Fruit fly (Drosophila melanogaster) whole organism, embryonic: ENCODE data around the gene MED14.
A peak's percentile ranks its signal among the peaks of the same experiment; 100 is the strongest.

ENCODE experiments used
- Bdp1 ChIP-seq: fragments of 200-800 bp; sonication (Bioruptor generic); optimal IDR thresholded peaks from 3 replicates; lab custom pipeline; 2016; ENCODE audit warnings: missing biosample characterization, missing genetic modification characterization
- CG10267 ChIP-seq: fragments of 200-800 bp; sonication (Bioruptor generic); optimal IDR thresholded peaks from 2 replicates; lab custom pipeline; 2018; ENCODE audit warnings: missing biosample characterization, mild to moderate bottlenecking, missing genetic modification characterization, moderate library complexity
- CG10654 ChIP-seq: fragments of 200-800 bp; sonication (Bioruptor generic); optimal IDR thresholded peaks from 2 replicates; lab custom pipeline; 2016; ENCODE audit warnings: missing biosample characterization, missing genetic modification characterization
- CG11696 ChIP-seq: fragments of 200-800 bp; sonication (Bioruptor generic); IDR thresholded peaks from 2 replicates; pipeline ENCODE4 v1.3.6; 2022; ENCODE audit warnings: missing biosample characterization, missing genetic modification characterization
- CG12769 ChIP-seq: fragments of 200-800 bp; sonication (Bioruptor generic); optimal IDR thresholded peaks from 2 replicates; lab custom pipeline; 2019; ENCODE audit warnings: missing biosample characterization, mild to moderate bottlenecking, missing genetic modification characterization, moderate library complexity
- CG14965 ChIP-seq: fragments of 200-800 bp; sonication (Bioruptor generic); optimal IDR thresholded peaks from 2 replicates; lab custom pipeline; 2016; ENCODE audit warnings: missing biosample characterization, missing genetic modification characterization, borderline replicate concordance
- CG15514 ChIP-seq: fragments of 200-800 bp; sonication (Bioruptor generic); optimal IDR thresholded peaks from 3 replicates; lab custom pipeline; 2017; ENCODE audit warnings: missing biosample characterization, missing genetic modification characterization, mild to moderate bottlenecking, moderate library complexity, missing genetic modification reagents
- CG17361 ChIP-seq: fragments of 200-800 bp; sonication (Bioruptor generic); IDR thresholded peaks from 3 replicates; pipeline ENCODE4 v1.3.6; 2022; ENCODE audit warnings: missing biosample characterization, missing genetic modification characterization
- CG18011 ChIP-seq: fragments of 200-800 bp; sonication (Bioruptor generic); optimal IDR thresholded peaks from 2 replicates; lab custom pipeline; 2017; ENCODE audit warnings: missing biosample characterization, missing genetic modification characterization, mild to moderate bottlenecking, moderate library complexity, missing genotype
- CG18262 ChIP-seq: fragments of 200-800 bp; optimal IDR thresholded peaks from 3 replicates; lab custom pipeline; 2019; ENCODE audit warnings: missing biosample characterization, mild to moderate bottlenecking, missing genetic modification characterization, moderate library complexity
- CG31224 ChIP-seq: fragments of 200-800 bp; sonication (Bioruptor generic); IDR thresholded peaks from 2 replicates; pipeline ENCODE4 v1.3.6; 2022; ENCODE audit warnings: missing biosample characterization, missing genetic modification characterization
- CG3163 ChIP-seq: fragments of 200-800 bp; sonication (Bioruptor generic); optimal IDR thresholded peaks from 3 replicates; lab custom pipeline; 2016; ENCODE audit warnings: missing biosample characterization, missing genetic modification characterization
- CG43689 ChIP-seq: fragments of 200-800 bp; sonication (Bioruptor generic); IDR thresholded peaks from 2 replicates; pipeline ENCODE4 v1.3.6; 2022; ENCODE audit warnings: missing biosample characterization, missing genetic modification characterization
- CG6254 ChIP-seq: fragments of 200-800 bp; sonication (Bioruptor generic); optimal IDR thresholded peaks from 3 replicates; lab custom pipeline; 2017; ENCODE audit warnings: mild to moderate bottlenecking, missing biosample characterization, missing genetic modification reagents, missing genetic modification characterization
- CG9437 ChIP-seq: fragments of 200-800 bp; sonication (Bioruptor generic); optimal IDR thresholded peaks from 2 replicates; lab custom pipeline; 2018; ENCODE audit warnings: missing biosample characterization, mild to moderate bottlenecking, missing genetic modification characterization
- Dfd ChIP-seq, 2 experiments: fragments of >200 bp; optimal IDR thresholded peaks; 2 replicates each; lab custom pipeline; 2017; ENCODE audit warnings: missing biosample characterization in 2 of 2, missing genetic modification characterization in 2 of 2
- Dll ChIP-seq: fragments of 200-800 bp; sonication (Bioruptor generic); IDR thresholded peaks from 4 replicates; pipeline ENCODE4 v1.3.6; 2022; ENCODE audit warnings: missing biosample characterization, missing genetic modification characterization; ENCODE audit not compliant: partially characterized antibody
- E2f2 ChIP-seq: fragments of 200-800 bp; sonication (Bioruptor generic); IDR thresholded peaks from 2 replicates; pipeline ENCODE4 v1.3.6; 2022; ENCODE audit warnings: missing biosample characterization, missing genetic modification characterization
- H15 ChIP-seq: fragments of 200-800 bp; sonication (Bioruptor generic); IDR thresholded peaks from 3 replicates; pipeline ENCODE4 v1.3.6; 2022; ENCODE audit warnings: missing biosample characterization, missing genetic modification characterization
- Hmx ChIP-seq: fragments of 200-800 bp; sonication (Bioruptor generic); optimal IDR thresholded peaks from 2 replicates; lab custom pipeline; 2016; ENCODE audit warnings: missing biosample characterization, missing genetic modification characterization
- Hr39 ChIP-seq: fragments of >200 bp; optimal IDR thresholded peaks from 2 replicates; lab custom pipeline; 2017
- Max ChIP-seq: fragments of 200-800 bp; sonication (Bioruptor generic); optimal IDR thresholded peaks from 2 replicates; lab custom pipeline; 2016; ENCODE audit warnings: missing biosample characterization, mild to moderate bottlenecking, missing genetic modification characterization
- Oaz ChIP-seq: fragments of 200-800 bp; sonication (Bioruptor generic); IDR thresholded peaks from 2 replicates; pipeline ENCODE4 v1.3.6; 2022; ENCODE audit warnings: missing biosample characterization, missing genetic modification characterization
- Opbp ChIP-seq: fragments of 200-800 bp; sonication (Bioruptor generic); IDR thresholded peaks from 3 replicates; pipeline ENCODE4 v1.3.6; 2022; ENCODE audit warnings: missing biosample characterization, missing genetic modification characterization; ENCODE audit not compliant: partially characterized antibody
- Taf1 ChIP-seq: fragments of 200-800 bp; sonication (Bioruptor generic); IDR thresholded peaks from 2 replicates; pipeline ENCODE4 v1.3.6; 2022; ENCODE audit warnings: missing biosample characterization, missing genetic modification characterization
- YL-1 ChIP-seq: fragments of 200-800 bp; sonication (Bioruptor generic); optimal IDR thresholded peaks from 3 replicates; lab custom pipeline; 2017; ENCODE audit warnings: missing biosample characterization, mild to moderate bottlenecking, missing genetic modification characterization
- az2 ChIP-seq: fragments of 200-800 bp; sonication (Bioruptor generic); optimal IDR thresholded peaks from 3 replicates; lab custom pipeline; 2016; ENCODE audit warnings: missing biosample characterization, missing genetic modification characterization
- bcd ChIP-seq: fragments of 200-800 bp; sonication (Bioruptor generic); optimal IDR thresholded peaks from 2 replicates; lab custom pipeline; 2017; ENCODE audit warnings: missing biosample characterization, mild to moderate bottlenecking, missing genetic modification characterization
- chinmo ChIP-seq: fragments of 200-800 bp; sonication (Bioruptor generic); IDR thresholded peaks from 4 replicates; pipeline ENCODE4 v1.3.6; 2022; ENCODE audit warnings: missing biosample characterization, missing genetic modification characterization; ENCODE audit not compliant: partially characterized antibody
- dati ChIP-seq: fragments of 200-800 bp; sonication (Bioruptor generic); IDR thresholded peaks from 2 replicates; pipeline ENCODE4 v1.3.6; 2022; ENCODE audit warnings: missing biosample characterization, missing genetic modification characterization
- dimm ChIP-seq: fragments of 200-800 bp; sonication (Bioruptor generic); IDR thresholded peaks from 2 replicates; pipeline ENCODE4 v1.3.6; 2022; ENCODE audit warnings: missing biosample characterization, missing genetic modification characterization
- dmrt99B ChIP-seq: fragments of 200-800 bp; sonication (Bioruptor generic); optimal IDR thresholded peaks from 2 replicates; lab custom pipeline; 2018; ENCODE audit warnings: missing biosample characterization, mild to moderate bottlenecking, missing genetic modification characterization, moderate library complexity
- fd64A ChIP-seq: fragments of 200-800 bp; sonication (Bioruptor generic); optimal IDR thresholded peaks from 3 replicates; lab custom pipeline; 2018; ENCODE audit warnings: missing biosample characterization, mild to moderate bottlenecking, missing genetic modification characterization
- fd96Cb ChIP-seq: fragments of 200-800 bp; sonication (Bioruptor generic); optimal IDR thresholded peaks from 2 replicates; lab custom pipeline; 2018; ENCODE audit warnings: missing biosample characterization, mild to moderate bottlenecking, missing genetic modification characterization, moderate library complexity
- gcm2 ChIP-seq: fragments of 200-800 bp; sonication (Bioruptor generic); optimal IDR thresholded peaks from 2 replicates; lab custom pipeline; 2016; ENCODE audit warnings: missing biosample characterization, missing genetic modification characterization
- gsb-n ChIP-seq: fragments of 200-800 bp; sonication (Bioruptor generic); optimal IDR thresholded peaks from 3 replicates; lab custom pipeline; 2018; ENCODE audit warnings: missing biosample characterization, mild to moderate bottlenecking, missing genetic modification characterization
- ham ChIP-seq: fragments of 200-800 bp; sonication (Bioruptor generic); IDR thresholded peaks from 2 replicates; pipeline ENCODE4 v1.3.6; 2022; ENCODE audit warnings: missing biosample characterization, missing genetic modification characterization
- ind ChIP-seq: fragments of 200-800 bp; sonication (Bioruptor generic); optimal IDR thresholded peaks from 3 replicates; lab custom pipeline; 2016; ENCODE audit warnings: missing biosample characterization, missing genetic modification characterization
- inv ChIP-seq: fragments of 200-800 bp; sonication (Bioruptor generic); IDR thresholded peaks from 2 replicates; pipeline ENCODE4 v1.3.6; 2022; ENCODE audit warnings: missing biosample characterization, missing genetic modification characterization; ENCODE audit not compliant: partially characterized antibody
- ken ChIP-seq: fragments of 200-800 bp; sonication (Bioruptor generic); IDR thresholded peaks from 3 replicates; pipeline ENCODE4 v1.3.6; 2022; ENCODE audit warnings: missing biosample characterization, missing genetic modification characterization
- lab ChIP-seq: fragments of 200-800 bp; sonication (Bioruptor generic); optimal IDR thresholded peaks from 3 replicates; lab custom pipeline; 2017; ENCODE audit warnings: missing biosample characterization, missing genetic modification characterization, mild to moderate bottlenecking, moderate library complexity, missing genetic modification reagents
- lmd ChIP-seq: fragments of 200-800 bp; sonication (Bioruptor generic); IDR thresholded peaks from 2 replicates; pipeline ENCODE4 v1.3.6; 2022; ENCODE audit warnings: missing biosample characterization, missing genetic modification characterization
- mld ChIP-seq: fragments of 200-800 bp; sonication (Bioruptor generic); IDR thresholded peaks from 3 replicates; pipeline ENCODE4 v1.3.6; 2022; ENCODE audit warnings: missing biosample characterization, missing genetic modification characterization; ENCODE audit not compliant: partially characterized antibody
- nau ChIP-seq: fragments of 200-800 bp; sonication (Bioruptor generic); optimal IDR thresholded peaks from 3 replicates; lab custom pipeline; 2017; ENCODE audit warnings: missing biosample characterization, mild to moderate bottlenecking, missing genetic modification characterization, missing genetic modification reagents
- nom ChIP-seq: fragments of 200-800 bp; sonication (Bioruptor generic); optimal IDR thresholded peaks from 2 replicates; lab custom pipeline; 2017; ENCODE audit warnings: missing biosample characterization, missing genetic modification characterization, mild to moderate bottlenecking, moderate library complexity, missing genetic modification reagents
- peb ChIP-seq: fragments of 200-800 bp; sonication (Bioruptor generic); IDR thresholded peaks from 2 replicates; pipeline ENCODE4 v1.3.6; 2022; ENCODE audit warnings: missing biosample characterization, missing genetic modification characterization
- ranshi ChIP-seq: fragments of 200-800 bp; sonication (Bioruptor generic); IDR thresholded peaks from 2 replicates; pipeline ENCODE4 v1.3.6; 2022; ENCODE audit warnings: missing biosample characterization, missing genetic modification characterization
- schlank ChIP-seq: fragments of 200-800 bp; sonication (Bioruptor generic); optimal IDR thresholded peaks from 2 replicates; lab custom pipeline; 2018; ENCODE audit warnings: missing biosample characterization, mild to moderate bottlenecking, missing genetic modification characterization
- sim ChIP-seq: fragments of 200-800 bp; sonication (Bioruptor generic); IDR thresholded peaks from 2 replicates; pipeline ENCODE4 v1.3.6; 2022; ENCODE audit warnings: missing biosample characterization, missing genetic modification characterization
- tin ChIP-seq: fragments of 200-800 bp; sonication (Bioruptor generic); optimal IDR thresholded peaks from 3 replicates; lab custom pipeline; 2016; ENCODE audit warnings: missing biosample characterization, missing genetic modification characterization
- wdn ChIP-seq: fragments of 200-800 bp; sonication (Bioruptor generic); IDR thresholded peaks from 2 replicates; pipeline ENCODE4 v1.3.6; 2022; ENCODE audit warnings: missing biosample characterization, missing genetic modification characterization
- zfh2 ChIP-seq: fragments of 200-800 bp; sonication (Bioruptor generic); optimal IDR thresholded peaks from 2 replicates; lab custom pipeline; 2016; ENCODE audit warnings: missing biosample characterization, missing genetic modification characterization

MED14 gene

DNA sequence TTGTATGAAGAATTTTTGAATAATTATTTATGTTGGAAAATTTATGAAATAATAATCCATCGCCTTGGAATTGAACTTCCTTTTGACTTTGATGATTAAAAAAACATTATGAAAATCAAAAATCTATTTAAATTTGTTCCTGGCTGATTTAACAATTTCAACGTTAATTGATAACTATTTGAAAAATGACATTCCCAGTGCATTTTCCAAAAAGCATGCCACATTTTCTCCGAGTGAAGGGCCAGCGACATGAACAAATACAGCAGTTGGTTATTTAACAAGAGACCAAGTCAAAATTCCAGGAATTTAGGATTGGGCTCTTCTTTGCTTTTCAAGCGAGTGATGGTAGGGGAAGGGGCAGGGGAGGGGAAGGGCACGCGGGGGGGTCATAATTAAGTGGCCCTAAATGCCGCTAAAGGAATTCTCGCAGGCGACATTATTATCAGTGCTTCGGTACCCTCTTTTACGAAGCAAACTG is 29.4 kb downstream of the MED14 start (continued):
- TF ChIP-seq CG9437 (GFP tag; lab: Kevin White, UChicago) (peak; percentile 25), Hmx (no peak), CG10654 (GFP tag; lab: Kevin White, UChicago) (peak; percentile 25), CG10267 (peak; percentile 78), CG18011 (no peak), dimm (no peak), sim (GFP tag; lab: Robert Waterston, UW) (no peak), nau (GFP tag; lab: Kevin White, UChicago) (no peak), nom (GFP tag; lab: Kevin White, UChicago) (peak; percentile 70), schlank (tag; lab: Kevin White, UChicago) (no peak), CG14965 (no peak), Hr39 (lab: Kevin White, UChicago) (no peak), Bdp1 (GFP tag; lab: Kevin White, UChicago) (no peak), ken (no peak), dati (GFP tag; lab: Robert Waterston, UW) (no peak), Dll (no peak), ind (GFP tag; lab: Kevin White, UChicago) (no peak), bcd (GFP tag; lab: Kevin White, UChicago) (no peak), wdn (GFP tag; lab: Robert Waterston, UW) (no peak), gcm2 (no peak), fd96Cb (tag; lab: Kevin White, UChicago) (peak; percentile 57), CG12769 (tag; lab: Kevin White, UChicago) (no peak), CG11696 (GFP tag; lab: Robert Waterston, UW) (no peak), Max (no peak), CG43689 (GFP tag; lab: Robert Waterston, UW) (no peak), Taf1 (no peak), YL-1 (GFP tag; lab: Kevin White, UChicago) (no peak), zfh2 (GFP tag; lab: Kevin White, UChicago) (no peak), Dfd (GFP tag; optimal IDR thresholded peaks at IDR 0.05; lab: Kevin White, UChicago) (no peak), E2f2 (GFP tag; lab: Robert Waterston, UW) (no peak), CG15514 (GFP tag; lab: Kevin White, UChicago) (no peak), inv (GFP tag; lab: Robert Waterston, UW) (no peak), CG17361 (GFP tag; lab: Robert Waterston, UW) (peak; percentile 88), mld (no peak), lmd (GFP tag; lab: Robert Waterston, UW) (no peak), tin (GFP tag; lab: Kevin White, UChicago) (peak; percentile 38), CG31224 (GFP tag; lab: Robert Waterston, UW) (no peak), CG6254 (GFP tag; lab: Kevin White, UChicago) (peak; percentile 51), dmrt99B (tag; lab: Kevin White, UChicago) (peak; percentile 49), CG3163 (no peak), gsb-n (tag; lab: Kevin White, UChicago) (peak; percentile 65), H15 (GFP tag; lab: Robert Waterston, UW) (0 out of 3 replicates have a peak, but pooled peaks have one; percentile 23), az2 (peak; percentile 32), ham (GFP tag; lab: Robert Waterston, UW) (no peak), ranshi (GFP tag; lab: Robert Waterston, UW) (no peak), peb (GFP tag; lab: Robert Waterston, UW) (no peak), fd64A (GFP tag; lab: Kevin White, UChicago) (no peak), Oaz (no peak), lab (GFP tag; lab: Kevin White, UChicago) (no peak), chinmo (GFP tag; lab: Robert Waterston, UW) (no peak), CG18262 (tag; lab: Kevin White, UChicago) (peak; percentile 89), Opbp (GFP tag; lab: Robert Waterston, UW) (no peak)
